Fruit fly (Drosophila melanogaster): ENCODE results near the gene Nha1.
A peak's percentile ranks its signal among the peaks of the same experiment; 100 is the strongest.

Gene Nha1

DNA sequence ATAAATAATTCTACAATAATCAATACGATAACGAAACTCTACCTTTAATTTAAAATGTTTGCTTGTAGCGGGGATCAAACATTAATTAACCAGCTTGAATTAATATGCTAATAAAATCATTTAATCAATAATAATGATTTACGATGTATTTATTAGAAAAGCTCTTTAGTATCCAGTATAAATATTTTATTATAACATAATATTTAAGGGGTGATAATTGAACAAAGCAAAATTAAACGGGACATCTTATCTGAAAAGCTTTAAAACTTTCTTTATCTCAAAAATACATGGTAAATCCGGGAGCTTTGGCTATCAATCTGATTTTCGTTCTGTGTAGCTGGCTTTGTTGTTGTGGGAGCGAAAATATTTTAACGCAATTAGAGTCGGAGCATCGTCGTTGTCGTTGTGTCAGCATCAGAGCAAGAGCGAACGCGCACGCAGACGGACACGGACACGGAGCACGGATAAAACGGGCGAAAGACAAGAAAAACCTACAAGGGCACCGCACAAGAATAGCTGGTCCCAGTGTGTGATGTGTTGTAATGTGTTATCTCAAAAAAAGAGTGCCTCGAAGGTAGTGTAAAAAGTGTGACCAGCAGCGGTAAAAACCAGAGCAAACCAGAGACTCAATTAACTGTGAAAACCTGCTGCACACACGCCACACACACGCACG lies 4.5 kb upstream of the Nha1 start, which contains the start of gene Nlg2 (continued):
- TF ChIP-seq CG17568 (GFP tag; optimal IDR thresholded peaks at IDR 0.05): no peak
- no peak for TF ChIP-seq her (GFP tag; optimal IDR thresholded peaks at IDR 0.05)
- peak; percentile 45 for TF ChIP-seq ind (GFP tag; optimal IDR thresholded peaks at IDR 0.05)
- peak; percentile 68 for TF ChIP-seq BtbVII (GFP tag; optimal IDR thresholded peaks at IDR 0.05)
- no peak for TF ChIP-seq Ada2b (GFP tag; IDR thresholded peaks at IDR 0.05)
- TF ChIP-seq CoRest (tag; optimal IDR thresholded peaks at IDR 0.05): peak; percentile 80
- no peak for TF ChIP-seq Optix (GFP tag; IDR thresholded peaks at IDR 0.05)
- peak; percentile 64 for TF ChIP-seq lab (GFP tag; optimal IDR thresholded peaks at IDR 0.05)
- TF ChIP-seq CG10543 (GFP tag; optimal IDR thresholded peaks at IDR 0.05): peak; percentile 48
- TF ChIP-seq CG10147 (GFP tag; optimal IDR thresholded peaks at IDR 0.05): peak; percentile 70
- TF ChIP-seq slbo (GFP tag; IDR thresholded peaks at IDR 0.05): peak; percentile 47; the same call in 1 of the 2 replicates
- no peak for TF ChIP-seq Dfd (GFP tag; optimal IDR thresholded peaks at IDR 0.05)
- no peak; the same call in 1 of the 3 replicates for TF ChIP-seq tgo (GFP tag; IDR thresholded peaks at IDR 0.05)
- peak; percentile 84 for TF ChIP-seq CG11504 (tag; optimal IDR thresholded peaks at IDR 0.05)
- peak in 1 of 2 experiments; percentile 45 for TF ChIP-seq Trl (optimal IDR thresholded peaks at IDR 0.05)
- TF ChIP-seq Trl (GFP tag; optimal IDR thresholded peaks at IDR 0.05): no peak
- peak; percentile 69 for TF ChIP-seq CG2712 (tag; optimal IDR thresholded peaks at IDR 0.05)
- TF ChIP-seq dpn (GFP tag; optimal IDR thresholded peaks at IDR 0.05): peak; percentile 3 to 40
- TF ChIP-seq CG1602 (GFP tag; optimal IDR thresholded peaks at IDR 0.05): peak; percentile 48
- peak; percentile 40 for TF ChIP-seq Ssrp (tag; optimal IDR thresholded peaks at IDR 0.05)
- peak; percentile 44 for TF ChIP-seq Nf-YB (GFP tag; optimal IDR thresholded peaks at IDR 0.05)
- TF ChIP-seq CG8388 (GFP tag; optimal IDR thresholded peaks at IDR 0.05): peak; percentile 29
- TF ChIP-seq CG4854 (GFP tag; optimal IDR thresholded peaks at IDR 0.05): no peak
- TF ChIP-seq Rfx (GFP tag; IDR thresholded peaks at IDR 0.05): 0 out of 2 replicates have a peak, but pooled peaks have one; percentile 13
- peak; percentile 20 for TF ChIP-seq az2 (GFP tag; optimal IDR thresholded peaks at IDR 0.05)
- TF ChIP-seq Atf-2 (GFP tag; optimal IDR thresholded peaks at IDR 0.05): no peak
- peak; percentile 87 for TF ChIP-seq Ets65A (GFP tag)
- peak; percentile 38 for TF ChIP-seq exex (tag; optimal IDR thresholded peaks at IDR 0.05)
- no peak for TF ChIP-seq Vsx1 (GFP tag; optimal IDR thresholded peaks at IDR 0.05)
- peak; percentile 71 for TF ChIP-seq CG12391 (tag; optimal IDR thresholded peaks at IDR 0.05)
- TF ChIP-seq slou (GFP tag; optimal IDR thresholded peaks at IDR 0.05): peak; percentile 44
- TF ChIP-seq fd96Cb (tag; optimal IDR thresholded peaks at IDR 0.05): peak; percentile 51
- peak; percentile 43 for TF ChIP-seq Xbp1 (GFP tag; optimal IDR thresholded peaks at IDR 0.05)
- peak; percentile 17 for TF ChIP-seq kay (GFP tag; optimal IDR thresholded peaks at IDR 0.05)
- TF ChIP-seq Scr (GFP tag; IDR thresholded peaks at IDR 0.05; ENCODE audit: partially characterized antibody): no peak

DNA sequence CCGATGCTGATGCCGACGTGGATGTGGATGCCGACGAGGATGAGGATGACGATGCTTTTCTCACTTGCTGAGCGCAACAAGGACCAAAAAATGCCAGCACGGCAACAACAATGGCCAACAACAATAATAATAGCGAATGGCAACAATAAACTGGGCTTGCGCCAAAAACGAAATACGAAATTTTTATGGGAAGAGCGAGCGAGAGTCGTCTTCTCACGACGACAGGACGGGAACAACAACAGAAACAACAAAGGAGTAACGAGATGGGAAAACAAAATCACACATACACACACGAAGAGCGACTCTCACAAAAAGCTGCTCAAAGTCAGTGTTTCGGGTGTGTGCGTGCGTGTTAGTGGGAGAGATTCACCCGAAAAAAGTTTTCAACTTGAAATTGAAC lies 3.8 kb upstream of the Nha1 start:
- TF ChIP-seq CG4282 (GFP tag; optimal IDR thresholded peaks at IDR 0.05): no peak
- peak in 1 of 2 experiments; percentile 65 for TF ChIP-seq Trl (optimal IDR thresholded peaks at IDR 0.05)
- TF ChIP-seq Trl (GFP tag; optimal IDR thresholded peaks at IDR 0.05): no peak
- peak; percentile 59 for TF ChIP-seq abd-A (tag; optimal IDR thresholded peaks at IDR 0.05)
- TF ChIP-seq Deaf1 (tag; optimal IDR thresholded peaks at IDR 0.05): peak; percentile 89
- TF ChIP-seq Aef1 (GFP tag; IDR thresholded peaks at IDR 0.05): no peak
- TF ChIP-seq mam (GFP tag; optimal IDR thresholded peaks at IDR 0.05): no peak
